Fruit fly (Drosophila melanogaster) whole organism, pupa: Measurements from ENCODE around the gene Abi.

Source experiments
- CG10348 ChIP-seq: fragments of 200-800 bp; sonication (Bioruptor generic); IDR thresholded peaks from 2 replicates; pipeline ENCODE4 v1.3.6; 2022; ENCODE audit warnings: missing biosample characterization, missing genetic modification characterization
- CG12605 ChIP-seq: fragments of 200-800 bp; sonication (Bioruptor generic); IDR thresholded peaks from 2 replicates; pipeline ENCODE4 v1.3.6; 2022; ENCODE audit warnings: missing biosample characterization, missing genetic modification characterization
- CG13204 ChIP-seq: fragments of 200-800 bp; sonication (Bioruptor generic); optimal IDR thresholded peaks from 2 replicates; lab custom pipeline; 2018; ENCODE audit warnings: missing biosample characterization, mild to moderate bottlenecking, missing genetic modification characterization, moderate library complexity
- CG14655 ChIP-seq: fragments of 200-800 bp; sonication (Bioruptor generic); optimal IDR thresholded peaks from 3 replicates; lab custom pipeline; 2017; ENCODE audit warnings: mild to moderate bottlenecking, missing biosample characterization, missing genetic modification reagents, missing genetic modification characterization
- CG15710 ChIP-seq: fragments of 200-800 bp; sonication (Bioruptor generic); optimal IDR thresholded peaks from 2 replicates; lab custom pipeline; 2018; ENCODE audit warnings: missing biosample characterization, mild to moderate bottlenecking, missing genetic modification characterization, moderate library complexity
- CG17806 ChIP-seq: fragments of 200-800 bp; sonication (Bioruptor generic); optimal IDR thresholded peaks from 2 replicates; lab custom pipeline; 2018; ENCODE audit warnings: missing biosample characterization, mild to moderate bottlenecking, missing genetic modification characterization, moderate library complexity
- CG32121 ChIP-seq: fragments of 200-800 bp; sonication (Bioruptor generic); IDR thresholded peaks from 2 replicates; pipeline ENCODE4 v1.3.6; 2022; ENCODE audit warnings: missing biosample characterization, missing genetic modification characterization
- CG34367 ChIP-seq: fragments of 200-800 bp; sonication (Bioruptor generic); optimal IDR thresholded peaks from 2 replicates; lab custom pipeline; 2018; ENCODE audit warnings: missing biosample characterization, mild to moderate bottlenecking, missing genetic modification characterization
- CG4496 ChIP-seq: fragments of 200-800 bp; sonication (Bioruptor generic); IDR thresholded peaks from 3 replicates; pipeline ENCODE4 v1.3.6; 2022; ENCODE audit warnings: missing biosample characterization, missing genetic modification characterization
- CG8159 ChIP-seq: fragments of 200-800 bp; sonication (Bioruptor generic); optimal IDR thresholded peaks from 3 replicates; lab custom pipeline; 2018; ENCODE audit warnings: missing biosample characterization, mild to moderate bottlenecking, missing genetic modification characterization, moderate library complexity
- CG8301 ChIP-seq: fragments of 200-800 bp; sonication (Bioruptor generic); optimal IDR thresholded peaks from 2 replicates; lab custom pipeline; 2018; ENCODE audit warnings: missing biosample characterization, mild to moderate bottlenecking, missing genetic modification characterization
- CG9948 ChIP-seq: fragments of 200-800 bp; sonication (Bioruptor generic); optimal IDR thresholded peaks from 2 replicates; lab custom pipeline; 2018; ENCODE audit warnings: missing biosample characterization, mild to moderate bottlenecking, missing genetic modification characterization, moderate library complexity
- D1 ChIP-seq: fragments of 200-800 bp; sonication (Bioruptor generic); optimal IDR thresholded peaks from 2 replicates; lab custom pipeline; 2018; ENCODE audit warnings: missing biosample characterization, mild to moderate bottlenecking, missing genetic modification characterization, moderate library complexity
- EcR ChIP-seq: fragments of 200-800 bp; sonication (Bioruptor generic); optimal IDR thresholded peaks from 3 replicates; lab custom pipeline; 2019; ENCODE audit warnings: missing biosample characterization, missing genetic modification characterization, mild to moderate bottlenecking, moderate library complexity, missing genetic modification reagents
- Ets98B ChIP-seq: fragments of 200-800 bp; sonication (Bioruptor generic); IDR thresholded peaks from 2 replicates; pipeline ENCODE4 v1.3.6; 2022; ENCODE audit warnings: missing biosample characterization, missing genetic modification characterization
- Pif1A ChIP-seq: fragments of 200-800 bp; sonication (Bioruptor generic); optimal IDR thresholded peaks from 3 replicates; lab custom pipeline; 2016; ENCODE audit warnings: missing biosample characterization, missing genetic modification characterization
- Pif1B ChIP-seq: fragments of 200-800 bp; sonication (Bioruptor generic); optimal IDR thresholded peaks from 3 replicates; lab custom pipeline; 2016; ENCODE audit warnings: missing biosample characterization, missing genetic modification characterization
- Snoo ChIP-seq: fragments of 200-800 bp; sonication (Bioruptor generic); optimal IDR thresholded peaks from 3 replicates; lab custom pipeline; 2017; ENCODE audit warnings: missing biosample characterization, mild to moderate bottlenecking, missing genetic modification characterization, inconsistent platforms
- fd96Ca ChIP-seq: fragments of 200-800 bp; sonication (Bioruptor generic); IDR thresholded peaks from 3 replicates; pipeline ENCODE4 v1.3.6; 2022; ENCODE audit warnings: missing biosample characterization, missing genetic modification characterization
- gl ChIP-seq: fragments of 200-800 bp; sonication (Bioruptor generic); optimal IDR thresholded peaks from 2 replicates; lab custom pipeline; 2018; ENCODE audit warnings: missing biosample characterization, mild to moderate bottlenecking, missing genetic modification characterization
- rn ChIP-seq: fragments of 200-800 bp; sonication (Bioruptor generic); IDR thresholded peaks from 2 replicates; pipeline ENCODE4 v1.3.6; 2022; ENCODE audit warnings: missing biosample characterization, missing genetic modification characterization

The Abi gene

dm6 chr3R:14095428-14095827 lies 26.8 kb downstream of the Abi start:
- no peak for TF ChIP-seq fd96Ca (GFP tag; lab: Robert Waterston, UW)
- TF ChIP-seq CG34367 (tag; lab: Kevin White, UChicago), result no peak
- no peak for TF ChIP-seq Pif1B (GFP tag; lab: Kevin White, UChicago)
- TF ChIP-seq CG8159, result no peak
- TF ChIP-seq CG15710 (tag; lab: Kevin White, UChicago), result no peak
- no peak for TF ChIP-seq CG9948 (tag; lab: Kevin White, UChicago)
- TF ChIP-seq CG4496 (GFP tag; lab: Robert Waterston, UW), result no peak
- TF ChIP-seq CG17806 (tag; lab: Kevin White, UChicago), result no peak
- no peak for TF ChIP-seq Snoo (tag; lab: Kevin White, UChicago)
- no peak for TF ChIP-seq Ets98B (GFP tag; lab: Robert Waterston, UW)
- no peak for TF ChIP-seq CG13204 (GFP tag; lab: Kevin White, UChicago)
- TF ChIP-seq rn, result no peak
- no peak for TF ChIP-seq CG10348
- TF ChIP-seq CG14655, result no peak
- TF ChIP-seq EcR (GFP tag; lab: Kevin White, UChicago), result no peak
- TF ChIP-seq CG12605 (GFP tag; lab: Robert Waterston, UW), result no peak

DNA sequence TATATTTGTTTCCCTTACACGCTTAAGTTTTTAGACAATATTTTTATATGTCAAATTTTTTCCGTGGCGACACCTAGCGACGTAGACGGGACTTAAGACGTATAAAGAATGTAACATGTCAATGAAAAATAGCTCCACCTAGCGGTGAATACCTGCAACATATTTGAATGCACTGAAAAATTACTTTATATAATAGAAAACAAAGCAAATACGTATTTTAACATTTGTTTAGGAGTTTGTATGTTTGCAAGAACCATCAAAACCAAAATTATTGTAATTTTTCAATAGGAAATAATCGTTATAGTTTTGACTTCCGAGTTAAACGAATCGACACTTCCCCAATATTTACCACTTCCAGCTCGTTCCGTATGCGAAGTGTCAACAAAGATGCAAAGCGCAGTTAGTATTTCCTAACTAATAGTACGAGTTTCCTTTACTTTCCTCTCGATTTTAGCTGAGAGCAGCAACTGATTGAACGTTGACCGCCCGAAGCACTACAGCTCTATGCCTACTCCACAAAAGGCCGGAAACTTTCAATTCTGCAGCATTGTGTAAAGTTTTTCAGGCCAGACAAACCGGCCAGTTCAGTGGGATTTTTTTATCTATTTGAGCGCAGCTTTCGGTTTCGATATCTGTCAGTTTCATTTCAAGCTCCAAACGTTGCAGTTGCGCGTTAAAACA lies 33.2 kb downstream of the Abi start, which contains the start of gene Npc2b:
Npc2b (plus strand) TSS at position 631 of the 681 bp plus-strand sequence.
- no peak for TF ChIP-seq CG32121 (GFP tag; lab: Robert Waterston, UW)
- no peak for TF ChIP-seq CG4496 (GFP tag; lab: Robert Waterston, UW)
- peak; percentile 75 for TF ChIP-seq D1
- TF ChIP-seq CG15710 (tag; lab: Kevin White, UChicago), result no peak
- TF ChIP-seq CG12605 (GFP tag; lab: Robert Waterston, UW), result no peak
- peak; percentile 52 for TF ChIP-seq CG17806 (tag; lab: Kevin White, UChicago)
- no peak for TF ChIP-seq CG13204 (GFP tag; lab: Kevin White, UChicago)
- TF ChIP-seq CG8301, result peak; percentile 60
- TF ChIP-seq CG10348, result no peak
- TF ChIP-seq CG14655, result peak; percentile 36
- peak; percentile 22 for TF ChIP-seq CG9948 (tag; lab: Kevin White, UChicago)
- TF ChIP-seq Pif1A, result peak; percentile 34
- peak; percentile 40 for TF ChIP-seq CG8159
- TF ChIP-seq Snoo (tag; lab: Kevin White, UChicago), result peak; percentile 15
- no peak for TF ChIP-seq rn
- peak; percentile 30 for TF ChIP-seq Pif1B (GFP tag; lab: Kevin White, UChicago)
- no peak for TF ChIP-seq gl (tag; lab: Kevin White, UChicago)
- no peak for TF ChIP-seq EcR (GFP tag; lab: Kevin White, UChicago)
- TF ChIP-seq Ets98B (GFP tag; lab: Robert Waterston, UW), result no peak
- TF ChIP-seq CG34367 (tag; lab: Kevin White, UChicago), result peak; percentile 24

DNA sequence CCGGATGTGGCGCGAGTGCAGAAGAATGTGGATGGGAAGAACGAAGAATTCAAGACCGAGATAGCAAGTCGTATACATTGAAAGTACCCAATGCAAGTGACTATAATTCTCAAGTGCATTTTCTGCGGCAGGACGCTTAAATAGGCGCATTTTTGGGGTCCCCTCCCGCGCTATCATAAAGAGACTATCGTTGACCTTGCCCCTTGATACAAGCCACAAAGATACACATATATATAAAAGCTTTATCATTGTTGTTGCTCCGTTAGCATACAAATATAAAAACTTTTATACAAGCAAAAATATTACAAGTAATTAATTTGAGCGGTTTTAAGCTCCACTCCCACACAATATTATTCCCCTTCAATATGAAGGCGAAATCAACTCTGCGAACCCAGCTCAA lies 34.1 kb downstream of the Abi start:
- TF ChIP-seq EcR (GFP tag; lab: Kevin White, UChicago), result peak; percentile 78
- TF ChIP-seq Pif1A, result no peak

- TF ChIP-seq EcR (GFP tag; lab: Kevin White, UChicago), result no peak
- TF ChIP-seq CG4496 (GFP tag; lab: Robert Waterston, UW), result no peak
- TF ChIP-seq CG8159, result peak; percentile 20
- TF ChIP-seq CG17806 (tag; lab: Kevin White, UChicago), result no peak
- no peak for TF ChIP-seq CG32121 (GFP tag; lab: Robert Waterston, UW)
- TF ChIP-seq Pif1B (GFP tag; lab: Kevin White, UChicago), result no peak
- no peak for TF ChIP-seq gl (tag; lab: Kevin White, UChicago)
- TF ChIP-seq, all 21 proteins: peak for 1
These were observed 36.7 kb downstream of the Abi start for dm6 chr3R:14085555-14085954.

- TF ChIP-seq CG9948 (tag; lab: Kevin White, UChicago) (no peak), Snoo (tag; lab: Kevin White, UChicago) (no peak), Ets98B (GFP tag; lab: Robert Waterston, UW) (no peak), CG14655 (no peak), Pif1A (no peak), gl (tag; lab: Kevin White, UChicago) (no peak), CG13204 (GFP tag; lab: Kevin White, UChicago) (no peak), EcR (GFP tag; lab: Kevin White, UChicago) (no peak), CG34367 (tag; lab: Kevin White, UChicago) (no peak), rn (no peak), CG17806 (tag; lab: Kevin White, UChicago) (no peak), Pif1B (GFP tag; lab: Kevin White, UChicago) (no peak)
These were observed 40.7 kb downstream of the Abi start for dm6 chr3R:14081526-14081925.

dm6 chr3R:14077026-14077425 lies 45.2 kb downstream of the Abi start:
- TF ChIP-seq Snoo (tag; lab: Kevin White, UChicago) (peak; percentile 21), EcR (GFP tag; lab: Kevin White, UChicago) (no peak), D1 (peak; percentile 36), CG34367 (tag; lab: Kevin White, UChicago) (peak; percentile 13), gl (tag; lab: Kevin White, UChicago) (no peak), CG8301 (peak; percentile 68), CG4496 (GFP tag; lab: Robert Waterston, UW) (peak; percentile 85), fd96Ca (GFP tag; lab: Robert Waterston, UW) (no peak), CG17806 (tag; lab: Kevin White, UChicago) (peak; percentile 72), CG9948 (tag; lab: Kevin White, UChicago) (peak; percentile 39), Pif1A (peak; percentile 43), CG32121 (GFP tag; lab: Robert Waterston, UW) (peak; percentile 54; the same call in 1 of the 2 replicates), rn (no peak), Pif1B (GFP tag; lab: Kevin White, UChicago) (peak; percentile 41), CG10348 (no peak), CG15710 (tag; lab: Kevin White, UChicago) (peak; percentile 58), Ets98B (GFP tag; lab: Robert Waterston, UW) (no peak), CG13204 (GFP tag; lab: Kevin White, UChicago) (no peak), CG8159 (peak; percentile 71), CG12605 (GFP tag; lab: Robert Waterston, UW) (0 out of 2 replicates have a peak, but pooled peaks have one; percentile 26), CG14655 (peak; percentile 55)
